Worm (Caenorhabditis elegans) whole organism, L1 larva: ENCODE results near the gene R11E3.19.

Source experiments
- C04F5.9 ChIP-seq: sonication (generic microtip); optimal IDR thresholded peaks from 2 replicates; lab custom pipeline; 2016; ENCODE audit warnings: missing genetic modification characterization, missing compliant biosample characterization
- C16A3.4 ChIP-seq: fragments of 150-350 bp; optimal IDR thresholded peaks from 2 replicates; lab custom pipeline; 2014; ENCODE audit warnings: missing biosample characterization, missing genetic modification characterization
- F16B12.6 ChIP-seq: fragments of 150-350 bp; optimal IDR thresholded peaks from 2 replicates; lab custom pipeline; 2014; ENCODE audit warnings: missing biosample characterization, missing genetic modification characterization
- Y116A8C.19 ChIP-seq: sonication (generic microtip); optimal IDR thresholded peaks from 2 replicates; lab custom pipeline; 2016; ENCODE audit warnings: missing compliant biosample characterization, missing genetic modification characterization, borderline replicate concordance
- aly-2 ChIP-seq: fragments of 150-350 bp; optimal IDR thresholded peaks from 2 replicates; lab custom pipeline; 2014; ENCODE audit warnings: missing biosample characterization, missing genetic modification characterization
- blmp-1 ChIP-seq: fragments of 150-350 bp; optimal IDR thresholded peaks from 2 replicates; lab custom pipeline; 2014; ENCODE audit warnings: missing biosample characterization, missing genetic modification characterization
- ceh-90 ChIP-seq: sonication (generic microtip); optimal IDR thresholded peaks from 2 replicates; lab custom pipeline; 2016; ENCODE audit warnings: missing genetic modification characterization, missing compliant biosample characterization
- dpl-1 ChIP-seq, 3 experiments: fragments of 150-350 bp in 2 of 3; sonication (generic microtip) in 1 of 3; optimal IDR thresholded peaks; 2 replicates each; lab custom pipeline; 2014 to 2017; ENCODE audit warnings: missing biosample characterization in 3 of 3, missing genetic modification characterization in 3 of 3, missing genetic modification reagents in 3 of 3
- efl-1 ChIP-seq, 4 experiments: fragments of 150-350 bp; optimal IDR thresholded peaks in 3 of 4; peaks in 1 of 4; 1 replicate in 1 of 4; 2 replicates in 3 of 4; lab custom pipeline; 2014; ENCODE audit warnings: missing biosample characterization in 2 of 4, missing genetic modification characterization in 2 of 4, missing genetic modification reagents in 2 of 4
- efl-3 ChIP-seq: fragments of 200-800 bp; sonication (Bioruptor generic); optimal IDR thresholded peaks from 2 replicates; lab custom pipeline; 2018; ENCODE audit warnings: mild to moderate bottlenecking, missing genetic modification characterization, missing compliant biosample characterization
- egl-27 ChIP-seq, 2 experiments: fragments of 150-350 bp in 1 of 2; sonication (generic microtip); optimal IDR thresholded peaks; 3 replicates each; lab custom pipeline; 2017 to 2018; ENCODE audit warnings: missing biosample characterization in 2 of 2, missing genetic modification characterization in 2 of 2, missing genetic modification reagents in 2 of 2
- elt-3 ChIP-seq, 6 experiments: fragments of 150-350 bp in 1 of 6; sonication (generic microtip); optimal IDR thresholded peaks; 2 replicates each; lab custom pipeline; 2017 to 2018; ENCODE audit warnings: missing biosample characterization in 6 of 6, missing genetic modification characterization in 6 of 6, inconsistent platforms in 1 of 6
- fkh-10 ChIP-seq: sonication (generic microtip); optimal IDR thresholded peaks from 2 replicates; lab custom pipeline; 2017; ENCODE audit warnings: missing biosample characterization, missing genetic modification reagents, missing genetic modification characterization
- fkh-8 ChIP-seq: sonication (generic microtip); optimal IDR thresholded peaks from 2 replicates; lab custom pipeline; 2016; ENCODE audit warnings: mild to moderate bottlenecking, missing genetic modification characterization, missing compliant biosample characterization
- grh-1 ChIP-seq: fragments of 200-800 bp; sonication (Bioruptor generic); IDR thresholded peaks from 2 replicates; pipeline ENCODE4 v1.3.6; 2022; ENCODE audit warnings: missing genetic modification reagents, missing genetic modification characterization, missing compliant biosample characterization
- hlh-4 ChIP-seq: sonication (generic microtip); optimal IDR thresholded peaks from 2 replicates; lab custom pipeline; 2016; ENCODE audit warnings: mild to moderate bottlenecking, missing genetic modification characterization, missing compliant biosample characterization
- isw-1 ChIP-seq: fragments of 200-800 bp; sonication (Bioruptor generic); IDR thresholded peaks from 2 replicates; pipeline ENCODE4 v1.3.6; 2022; ENCODE audit warnings: missing genetic modification characterization, missing compliant biosample characterization
- jun-1 ChIP-seq: fragments of 150-350 bp; optimal IDR thresholded peaks from 2 replicates; lab custom pipeline; 2014; ENCODE audit warnings: missing biosample characterization, missing genetic modification reagents, missing genetic modification characterization
- lin-13 ChIP-seq: fragments of 150-350 bp; optimal IDR thresholded peaks from 2 replicates; lab custom pipeline; 2014; ENCODE audit warnings: missing biosample characterization, missing genetic modification reagents, missing genetic modification characterization
- lin-15B ChIP-seq: fragments of 150-350 bp; sonication (generic microtip); optimal IDR thresholded peaks from 3 replicates; lab custom pipeline; 2014; ENCODE audit warnings: missing biosample characterization, missing genetic modification characterization
- lin-35 ChIP-seq, 2 experiments: fragments of 150-350 bp; optimal IDR thresholded peaks; 2 replicates each; lab custom pipeline; 2014; ENCODE audit warnings: missing biosample characterization in 2 of 2, missing genetic modification characterization in 2 of 2, missing genetic modification reagents in 2 of 2
- lir-3 ChIP-seq: sonication (generic microtip); optimal IDR thresholded peaks from 2 replicates; lab custom pipeline; 2016; ENCODE audit warnings: mild to moderate bottlenecking, missing genetic modification characterization, moderate library complexity, missing compliant biosample characterization; ENCODE audit not compliant: poor library complexity
- lsy-2 ChIP-seq, 2 experiments: fragments of 150-350 bp; optimal IDR thresholded peaks; 2 replicates each; lab custom pipeline; 2014; ENCODE audit warnings: missing biosample characterization in 2 of 2, missing genetic modification characterization in 2 of 2
- mef-2 ChIP-seq: fragments of 150-350 bp; optimal IDR thresholded peaks from 2 replicates; lab custom pipeline; 2014; ENCODE audit warnings: missing biosample characterization, missing genetic modification characterization
- mep-1 ChIP-seq: fragments of 150-350 bp; optimal IDR thresholded peaks from 2 replicates; lab custom pipeline; 2014; ENCODE audit warnings: missing biosample characterization, missing genetic modification characterization
- nhr-12 ChIP-seq: sonication (generic microtip); optimal IDR thresholded peaks from 2 replicates; lab custom pipeline; 2017; ENCODE audit warnings: missing biosample characterization, missing genetic modification characterization
- nhr-19 ChIP-seq: fragments of 200-800 bp; sonication (Bioruptor generic); conservative IDR thresholded peaks from 2 replicates; pipeline ENCODE4 v1.3.6; 2022; ENCODE audit warnings: missing genetic modification characterization, missing compliant biosample characterization
- nhr-20 ChIP-seq: sonication (generic microtip); optimal IDR thresholded peaks from 2 replicates; lab custom pipeline; 2016; ENCODE audit warnings: mild to moderate bottlenecking, missing genetic modification characterization, missing compliant biosample characterization
- nhr-237 ChIP-seq: fragments of 150-350 bp; optimal IDR thresholded peaks from 2 replicates; lab custom pipeline; 2014; ENCODE audit warnings: missing biosample characterization, missing genetic modification characterization
- nhr-28 ChIP-seq: fragments of 150-350 bp; optimal IDR thresholded peaks from 2 replicates; lab custom pipeline; 2014; ENCODE audit warnings: missing biosample characterization, missing genetic modification characterization
- nhr-76 ChIP-seq: sonication (generic microtip); optimal IDR thresholded peaks from 2 replicates; lab custom pipeline; 2017; ENCODE audit warnings: missing biosample characterization, missing genetic modification characterization
- nhr-85 ChIP-seq: sonication (generic microtip); peaks from one replicate; lab custom pipeline; 2016; ENCODE audit warnings: missing genetic modification characterization, inconsistent platforms, missing compliant biosample characterization
- nhr-90 ChIP-seq: sonication (generic microtip); optimal IDR thresholded peaks from 2 replicates; lab custom pipeline; 2016; ENCODE audit warnings: mild to moderate bottlenecking, missing genetic modification characterization, missing compliant biosample characterization; ENCODE audit not compliant: poor library complexity
- pax-3 ChIP-seq: fragments of 200-800 bp; sonication (Bioruptor generic); optimal IDR thresholded peaks from 2 replicates; lab custom pipeline; 2018; ENCODE audit warnings: mild to moderate bottlenecking, missing genetic modification characterization, moderate library complexity, missing compliant biosample characterization
- rnt-1 ChIP-seq: sonication (generic microtip); optimal IDR thresholded peaks from 2 replicates; lab custom pipeline; 2016; ENCODE audit warnings: mild to moderate bottlenecking, missing genetic modification characterization, moderate library complexity, missing compliant biosample characterization
- skn-1 ChIP-seq: fragments of 150-350 bp; optimal IDR thresholded peaks from 2 replicates; lab custom pipeline; 2014; ENCODE audit warnings: missing biosample characterization, missing genetic modification characterization
- snu-23 ChIP-seq: sonication (generic microtip); optimal IDR thresholded peaks from 2 replicates; lab custom pipeline; 2016; ENCODE audit warnings: missing genetic modification characterization, missing compliant biosample characterization
- sox-4 ChIP-seq: sonication (generic microtip); optimal IDR thresholded peaks from 2 replicates; lab custom pipeline; 2016; ENCODE audit warnings: missing genetic modification characterization, missing compliant biosample characterization
- sptf-1 ChIP-seq: fragments of 150-350 bp; optimal IDR thresholded peaks from 2 replicates; lab custom pipeline; 2014; ENCODE audit warnings: missing biosample characterization, missing genetic modification characterization
- swsn-7 ChIP-seq: sonication (generic microtip); optimal IDR thresholded peaks from 2 replicates; lab custom pipeline; 2016; ENCODE audit warnings: missing genetic modification characterization, missing compliant biosample characterization
- unc-130 ChIP-seq: fragments of 150-350 bp; optimal IDR thresholded peaks from 2 replicates; lab custom pipeline; 2017; ENCODE audit warnings: missing biosample characterization, missing genetic modification characterization, inconsistent platforms
- unc-98 ChIP-seq: fragments of 200-800 bp; sonication (Bioruptor generic); IDR thresholded peaks from 2 replicates; pipeline ENCODE4 v1.3.6; 2022; ENCODE audit warnings: missing genetic modification characterization, missing compliant biosample characterization
- vab-15 ChIP-seq: sonication (generic microtip); optimal IDR thresholded peaks from 2 replicates; lab custom pipeline; 2017; ENCODE audit warnings: missing genotype, mild to moderate bottlenecking, missing genetic modification characterization, missing compliant biosample characterization
- xbp-1 ChIP-seq: sonication (generic microtip); optimal IDR thresholded peaks from 2 replicates; lab custom pipeline; 2016; ENCODE audit warnings: missing genetic modification characterization, missing compliant biosample characterization
- zag-1 ChIP-seq: fragments of 150-350 bp; optimal IDR thresholded peaks from 2 replicates; lab custom pipeline; 2014; ENCODE audit warnings: missing biosample characterization, missing genetic modification characterization
- zip-4 ChIP-seq: fragments of 200-800 bp; sonication (Bioruptor generic); optimal IDR thresholded peaks from 2 replicates; lab custom pipeline; 2018; ENCODE audit warnings: mild to moderate bottlenecking, missing genetic modification characterization, moderate library complexity, missing compliant biosample characterization
- ztf-11 ChIP-seq, 2 experiments: sonication (generic microtip); optimal IDR thresholded peaks; 2 replicates each; lab custom pipeline; 2016 to 2017; ENCODE audit warnings: missing genetic modification characterization in 2 of 2, missing biosample characterization in 1 of 2, missing compliant biosample characterization in 1 of 2
- ztf-4 ChIP-seq: fragments of 150-350 bp; optimal IDR thresholded peaks from 2 replicates; lab custom pipeline; 2014; ENCODE audit warnings: missing biosample characterization, missing genetic modification characterization

Gene R11E3.19

DNA sequence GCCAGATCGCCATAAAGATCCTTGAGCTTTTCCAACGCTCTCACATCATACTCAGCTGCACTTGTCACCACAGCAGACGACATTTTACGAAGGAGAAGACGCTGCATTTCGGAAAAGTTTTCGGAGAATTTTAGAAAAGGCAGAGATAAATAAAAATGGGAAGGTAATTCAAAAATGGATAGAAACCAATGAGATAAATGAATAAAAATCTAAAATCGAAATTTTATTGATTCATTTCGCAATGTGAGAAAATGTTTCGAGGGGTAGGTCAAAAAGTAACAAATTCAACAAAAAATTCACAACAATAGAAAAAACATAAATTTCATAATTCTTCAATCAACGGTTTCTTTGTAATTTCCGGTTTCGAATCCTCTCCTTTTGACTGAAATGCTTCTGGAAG lies 30.6 kb upstream of the R11E3.19 start, which contains the start of gene dpf-5:
Gene dpf-5, minus strand, starts transcription at position 101 of the 400 bp plus-strand sequence.
- TF ChIP-seq nhr-85, result peak; percentile 10
- TF ChIP-seq zag-1 (tag; lab: Kevin White, UChicago), result no peak
- TF ChIP-seq lsy-2 (tag; optimal IDR thresholded peaks at IDR 0.05; lab: Kevin White, UChicago), result no peak
- TF ChIP-seq nhr-28 (tag; lab: Kevin White, UChicago), result no peak
- TF ChIP-seq vab-15 (tag; lab: Kevin White, UChicago), result no peak

- no peak for TF ChIP-seq grh-1 (GFP tag; lab: Robert Waterston, UW)
- TF ChIP-seq nhr-76 (tag; lab: Kevin White, UChicago), result no peak
- no peak for TF ChIP-seq unc-98
- no peak for TF ChIP-seq ztf-4 (tag; lab: Kevin White, UChicago)
- TF ChIP-seq blmp-1 (tag; lab: Kevin White, UChicago), result no peak
- no peak for TF ChIP-seq elt-3 (tag; optimal IDR thresholded peaks at IDR 0.05; lab: Kevin White, UChicago)
- no peak for TF ChIP-seq lin-13 (GFP tag; lab: Kevin White, UChicago)
- TF ChIP-seq fkh-10 (GFP tag; lab: Kevin White, UChicago), result no peak
- no peak for TF ChIP-seq nhr-90 (tag; lab: Kevin White, UChicago)
- TF ChIP-seq lin-15B (tag; lab: Kevin White, UChicago), result no peak
- TF ChIP-seq isw-1 (GFP tag; lab: Robert Waterston, UW), result no peak
- TF ChIP-seq pax-3 (tag; lab: Kevin White, UChicago), result no peak
Measured at ce11 chrIV:4802494-4802893, 26.6 kb upstream of the R11E3.19 start, which contains the start of gene dpf-7. Gene dpf-7, minus strand, starts transcription at chrIV:4802594.

DNA sequence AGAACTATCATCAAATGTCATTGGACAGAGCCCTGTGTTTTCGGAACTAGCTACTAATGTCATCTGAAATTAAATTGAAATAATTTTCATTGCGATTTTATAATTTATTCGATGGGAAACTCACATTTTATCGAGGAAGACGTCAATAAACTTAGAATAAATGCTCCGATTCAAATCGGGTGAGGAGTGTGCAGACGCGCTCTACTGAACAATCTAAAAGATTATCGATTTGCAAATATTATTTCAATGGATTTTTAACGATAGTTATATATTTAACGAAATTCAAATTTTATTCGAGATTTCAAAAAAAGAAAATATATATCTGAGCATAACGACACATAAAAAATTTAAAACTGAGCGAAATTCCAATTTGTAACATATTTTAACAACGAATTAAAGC lies 23.2 kb upstream of the R11E3.19 start, which contains the start of gene eor-1:
Gene eor-1, minus strand, starts transcription at position 65 of the 400 bp plus-strand sequence.
- TF ChIP-seq skn-1 (peak; percentile 20), nhr-20 (peak; percentile 41), snu-23 (GFP tag; lab: Kevin White, UChicago) (peak; percentile 62), lir-3 (tag; lab: Kevin White, UChicago) (peak; percentile 16), zip-4 (GFP tag; lab: Kevin White, UChicago) (no peak), swsn-7 (tag; lab: Kevin White, UChicago) (peak; percentile 13), nhr-237 (tag; lab: Kevin White, UChicago) (no peak), ceh-90 (tag; lab: Kevin White, UChicago) (no peak), Y116A8C.19 (tag; lab: Kevin White, UChicago) (no peak), xbp-1 (tag; lab: Kevin White, UChicago) (peak; percentile 41), jun-1 (no peak), lin-35 (GFP tag; optimal IDR thresholded peaks at IDR 0.05; lab: Kevin White, UChicago) (peak; percentile 59 to 67), C04F5.9 (tag; lab: Kevin White, UChicago) (no peak), ztf-11 (tag; optimal IDR thresholded peaks at IDR 0.05; lab: Kevin White, UChicago) (no peak), lsy-2 (tag; optimal IDR thresholded peaks at IDR 0.05; lab: Kevin White, UChicago) (peak; percentile 49 to 77), blmp-1 (tag; lab: Kevin White, UChicago) (no peak), aly-2 (peak; percentile 3), rnt-1 (peak; percentile 17), nhr-90 (tag; lab: Kevin White, UChicago) (no peak), ztf-4 (tag; lab: Kevin White, UChicago) (no peak), unc-130 (tag; lab: Kevin White, UChicago) (no peak), mef-2 (tag; lab: Kevin White, UChicago) (no peak), C16A3.4 (tag; lab: Kevin White, UChicago) (peak; percentile 32), dpl-1 (GFP tag; optimal IDR thresholded peaks at IDR 0.05; lab: Kevin White, UChicago) (peak; percentile 15 to 69 (median 22)), hlh-4 (tag; lab: Kevin White, UChicago) (no peak), nhr-12 (tag; lab: Kevin White, UChicago) (no peak), fkh-8 (tag; lab: Kevin White, UChicago) (no peak), fkh-10 (GFP tag; lab: Kevin White, UChicago) (no peak), nhr-85 (peak; percentile 67), nhr-19 (GFP tag; lab: Robert Waterston, UW) (0 out of 2 replicates have a peak, but pooled peaks have one; percentile 2), sox-4 (tag; lab: Kevin White, UChicago) (no peak), sptf-1 (no peak), lin-15B (tag; lab: Kevin White, UChicago) (peak; percentile 30), efl-1 (optimal IDR thresholded peaks at IDR 0.05; lab: Kevin White, UChicago) (peak; percentile 42 to 55), efl-1 (GFP tag; optimal IDR thresholded peaks at IDR 0.05 in 1 of 2; lab: Kevin White, UChicago) (peak; percentile 6 to 50), egl-27 (tag; optimal IDR thresholded peaks at IDR 0.05; lab: Kevin White, UChicago) (no peak), F16B12.6 (peak; percentile 14), mep-1 (tag; lab: Kevin White, UChicago) (no peak), efl-3 (GFP tag; lab: Kevin White, UChicago) (no peak)
